Worm (Caenorhabditis elegans) whole organism, L2 larva: ENCODE measurements around the gene pld-1.

Experiments
- F13H6.1 ChIP-seq: sonication (generic microtip); optimal IDR thresholded peaks from 2 replicates; lab custom pipeline; 2016; ENCODE audit warnings: missing genetic modification characterization, missing compliant biosample characterization
- ZK546.5 ChIP-seq: sonication (generic microtip); optimal IDR thresholded peaks from 2 replicates; lab custom pipeline; 2017; ENCODE audit warnings: missing biosample characterization, missing genetic modification characterization
- aly-2 ChIP-seq: fragments of 150-350 bp; optimal IDR thresholded peaks from 2 replicates; lab custom pipeline; 2014; ENCODE audit warnings: missing biosample characterization, missing genetic modification characterization
- elt-3 ChIP-seq: sonication (generic microtip); optimal IDR thresholded peaks from 2 replicates; lab custom pipeline; 2017; ENCODE audit warnings: missing biosample characterization, missing genetic modification characterization
- mab-5 ChIP-seq: fragments of 150-350 bp; optimal IDR thresholded peaks from 2 replicates; lab custom pipeline; 2014; ENCODE audit warnings: missing biosample characterization, missing genetic modification characterization
- mdl-1 ChIP-seq, 2 experiments: fragments of 150-350 bp in 1 of 2; sonication (generic microtip) in 1 of 2; optimal IDR thresholded peaks; 2 replicates each; lab custom pipeline; 2017; ENCODE audit warnings: missing biosample characterization in 2 of 2, missing genetic modification characterization in 2 of 2
- nhr-11 ChIP-seq: fragments of 150-350 bp; optimal IDR thresholded peaks from 2 replicates; lab custom pipeline; 2014; ENCODE audit warnings: missing biosample characterization, missing genetic modification characterization
- skn-1 ChIP-seq: sonication (generic microtip); optimal IDR thresholded peaks from 2 replicates; lab custom pipeline; 2017; ENCODE audit warnings: missing biosample characterization, missing genetic modification characterization
- unc-62 ChIP-seq: fragments of 150-350 bp; optimal IDR thresholded peaks from 2 replicates; lab custom pipeline; 2014; ENCODE audit warnings: missing biosample characterization, missing genetic modification reagents, missing genetic modification characterization

DNA sequence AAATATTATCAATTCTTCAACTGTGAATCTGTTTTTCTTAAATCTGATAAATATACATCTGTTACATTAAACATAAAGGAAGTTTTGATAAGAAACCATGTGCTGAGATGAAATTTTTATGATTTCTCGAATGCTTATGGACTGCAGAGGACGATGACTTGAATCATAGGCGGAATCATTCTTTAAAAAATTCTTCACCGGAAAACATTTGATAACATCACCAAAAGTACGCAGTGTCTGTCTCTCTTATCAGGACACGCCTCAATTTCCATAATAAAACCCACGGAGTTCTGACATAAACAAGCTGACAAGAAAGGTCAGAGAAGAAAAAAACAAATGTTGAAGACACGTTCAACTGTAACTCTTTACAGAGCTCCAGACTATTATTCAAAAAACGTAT is 18.2 kb upstream of the pld-1 start, which contains the start of gene F09C12.2:
- no peak for TF ChIP-seq mab-5
- TF ChIP-seq skn-1 (tag; lab: Kevin White, UChicago) = no peak
- TF ChIP-seq F13H6.1 (tag; lab: Kevin White, UChicago) = no peak
- no peak for TF ChIP-seq mdl-1 (tag; optimal IDR thresholded peaks at IDR 0.05; lab: Kevin White, UChicago)
- no peak for TF ChIP-seq aly-2 (tag; lab: Kevin White, UChicago)
- no peak for TF ChIP-seq unc-62 (GFP tag; lab: Kevin White, UChicago)
- no peak for TF ChIP-seq ZK546.5
- no peak for TF ChIP-seq elt-3 (tag; lab: Kevin White, UChicago)
- no peak for TF ChIP-seq nhr-11
